Worm (Caenorhabditis elegans) whole organism, late embryonic: ENCODE results near the gene nhr-201.

ENCODE experiments used
- ceh-2 ChIP-seq: sonication (generic microtip); optimal IDR thresholded peaks from 2 replicates; lab custom pipeline; 2016; ENCODE audit warnings: missing genotype, missing genetic modification characterization, missing compliant biosample characterization
- ztf-16 ChIP-seq: sonication (generic microtip); optimal IDR thresholded peaks from 2 replicates; lab custom pipeline; 2017; ENCODE audit warnings: missing genetic modification characterization, missing compliant biosample characterization

DNA sequence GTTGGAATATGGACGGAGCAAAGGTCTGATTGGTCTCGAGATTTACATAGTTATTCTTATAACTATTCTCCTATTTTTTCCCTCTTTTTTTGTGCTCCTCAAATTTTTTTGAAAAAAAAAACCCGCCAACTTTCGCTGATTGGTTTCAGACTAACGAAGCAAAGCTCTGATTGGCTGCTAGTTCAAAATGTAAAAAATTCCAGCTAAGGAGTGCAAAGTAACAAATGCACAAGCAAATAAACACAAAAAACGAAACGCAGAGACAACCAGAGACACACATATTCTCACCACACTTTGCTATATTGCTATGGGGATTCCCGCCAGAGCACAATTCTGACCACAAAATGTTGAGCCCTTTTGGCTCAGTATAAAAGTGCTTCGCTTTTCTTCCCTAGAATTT, 32.8 kb downstream of the nhr-201 start, which contains the start of gene T01G6.1:
- no peak for TF ChIP-seq ztf-16 (tag; lab: Kevin White, UChicago)
- no peak for TF ChIP-seq ceh-2 (tag; lab: Kevin White, UChicago)
